Fruit fly (Drosophila melanogaster) whole organism, adult: ENCODE measurements around the gene AOX3.

ENCODE experiments used
- Crg-1 ChIP-seq: fragments of 200-800 bp; sonication (Bioruptor generic); optimal IDR thresholded peaks from 2 replicates; lab custom pipeline; 2016; ENCODE audit warnings: missing biosample characterization, missing genetic modification characterization
- Mnt ChIP-seq: fragments of 200-800 bp; sonication (Bioruptor generic); optimal IDR thresholded peaks from 2 replicates; lab custom pipeline; 2016; ENCODE audit warnings: missing biosample characterization, mild to moderate bottlenecking, missing genetic modification characterization

DNA sequence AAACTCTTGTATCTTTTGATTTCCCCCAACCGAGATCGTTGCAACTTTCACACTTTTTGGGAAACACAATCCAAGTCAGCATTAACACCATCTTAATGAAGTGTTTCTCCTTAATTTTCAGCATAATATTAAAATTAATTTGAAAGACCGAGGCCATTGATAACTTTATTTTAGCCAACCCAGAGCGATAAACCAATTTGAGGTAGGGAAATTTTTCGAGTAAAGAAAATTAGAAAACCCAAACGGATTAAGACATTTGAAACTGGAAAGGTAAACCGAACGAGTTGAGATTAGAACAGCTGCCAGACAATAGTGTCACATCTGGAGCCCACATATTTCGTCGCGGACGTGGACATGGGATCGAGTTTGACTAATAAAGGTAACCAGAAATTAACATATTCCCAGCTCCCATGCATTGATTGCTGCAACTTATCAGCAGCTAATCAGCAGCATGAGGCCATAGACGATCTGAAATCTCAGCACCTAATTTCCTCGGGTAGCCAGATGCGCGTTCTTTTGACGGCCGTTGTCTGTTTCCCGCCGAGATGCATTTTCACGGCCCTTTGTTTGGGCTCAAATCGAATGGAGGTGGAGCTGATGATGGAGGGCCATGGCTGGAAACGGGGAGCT is 34.7 kb upstream of the AOX3 start:
- no peak for TF ChIP-seq Crg-1 (GFP tag; lab: Kevin White, UChicago)
- no peak for TF ChIP-seq Mnt (GFP tag; lab: Kevin White, UChicago)
